Fruit fly (Drosophila melanogaster) S2 (cell line): ENCODE data around the gene CG9919.

Experiments
- CG8478 ChIP-seq: fragments of >200 bp; optimal IDR thresholded peaks from 2 replicates; lab custom pipeline; 2018
- CTCF ChIP-seq, 2 experiments: fragments of >200 bp; optimal IDR thresholded peaks; 2 replicates each; lab custom pipeline; 2018

dm6 chrX:16318858-16319557, 11.6 kb downstream of the CG9919 start:
- TF ChIP-seq CG8478 (lab: Kevin White, UChicago) (no peak), CTCF (optimal IDR thresholded peaks at IDR 0.05; lab: Kevin White, UChicago) (no peak)
